Worm (Caenorhabditis elegans) whole organism, L3 larva: ENCODE measurements around the gene R166.2.

ENCODE experiments used
- R02D3.7 ChIP-seq: fragments of 150-350 bp; optimal IDR thresholded peaks from 2 replicates; lab custom pipeline; 2014; ENCODE audit warnings: missing biosample characterization, missing genetic modification characterization
- ZK546.5 ChIP-seq: sonication (generic microtip); optimal IDR thresholded peaks from 2 replicates; lab custom pipeline; 2017; ENCODE audit warnings: missing biosample characterization, missing genetic modification characterization
- aly-2 ChIP-seq: fragments of 150-350 bp; optimal IDR thresholded peaks from 2 replicates; lab custom pipeline; 2014; ENCODE audit warnings: missing biosample characterization, missing genetic modification characterization
- ama-1 ChIP-seq: fragments of 150-350 bp; optimal IDR thresholded peaks from 2 replicates; lab custom pipeline; 2018
- ceh-16 ChIP-seq: sonication (generic microtip); optimal IDR thresholded peaks from 2 replicates; lab custom pipeline; 2017; ENCODE audit warnings: missing biosample characterization, missing genetic modification characterization
- ceh-28 ChIP-seq: fragments of 150-350 bp; optimal IDR thresholded peaks from 2 replicates; lab custom pipeline; 2014; ENCODE audit warnings: missing biosample characterization, missing genetic modification reagents, missing genetic modification characterization
- ceh-82 ChIP-seq: fragments of 150-350 bp; optimal IDR thresholded peaks from 2 replicates; lab custom pipeline; 2014; ENCODE audit warnings: missing biosample characterization, missing genetic modification characterization
- ceh-9 ChIP-seq: sonication (generic microtip); optimal IDR thresholded peaks from 2 replicates; lab custom pipeline; 2018; ENCODE audit warnings: missing biosample characterization, missing genetic modification characterization
- daf-12 ChIP-seq: fragments of 150-350 bp; optimal IDR thresholded peaks from 2 replicates; lab custom pipeline; 2014; ENCODE audit warnings: missing biosample characterization, missing genetic modification reagents, missing genetic modification characterization
- egl-27 ChIP-seq: sonication (generic microtip); optimal IDR thresholded peaks from 4 replicates; lab custom pipeline; 2017; ENCODE audit warnings: missing biosample characterization, missing genetic modification reagents, missing genetic modification characterization
- egl-5 ChIP-seq: fragments of 150-350 bp; optimal IDR thresholded peaks from 2 replicates; lab custom pipeline; 2017; ENCODE audit warnings: missing biosample characterization, missing genetic modification reagents, missing genetic modification characterization, inconsistent platforms
- elt-1 ChIP-seq: fragments of 150-350 bp; optimal IDR thresholded peaks from 2 replicates; lab custom pipeline; 2014; ENCODE audit warnings: missing biosample characterization, missing genetic modification characterization
- elt-2 ChIP-seq: sonication (generic microtip); optimal IDR thresholded peaks from 2 replicates; lab custom pipeline; 2016; ENCODE audit warnings: missing genetic modification reagents, mild to moderate bottlenecking, missing genetic modification characterization, missing compliant biosample characterization
- elt-3 ChIP-seq, 3 experiments: fragments of 150-350 bp in 1 of 3; sonication (generic microtip) in 2 of 3; optimal IDR thresholded peaks; 2 replicates in 2 of 3; 4 replicates in 1 of 3; lab custom pipeline; 2014 to 2017; ENCODE audit warnings: missing biosample characterization in 3 of 3, missing genetic modification characterization in 3 of 3
- eor-1 ChIP-seq, 2 experiments: fragments of 150-350 bp; optimal IDR thresholded peaks; 2 replicates each; lab custom pipeline; 2014 to 2018; ENCODE audit warnings: missing biosample characterization in 2 of 2, missing genetic modification characterization in 2 of 2
- fkh-10 ChIP-seq: sonication (generic microtip); optimal IDR thresholded peaks from 2 replicates; lab custom pipeline; 2017; ENCODE audit warnings: missing biosample characterization, missing genetic modification reagents, missing genetic modification characterization
- fkh-2 ChIP-seq: fragments of 150-350 bp; optimal IDR thresholded peaks from 2 replicates; lab custom pipeline; 2014; ENCODE audit warnings: missing biosample characterization, missing genetic modification reagents, missing genetic modification characterization
- fos-1 ChIP-seq: fragments of 150-350 bp; optimal IDR thresholded peaks from 2 replicates; lab custom pipeline; 2014; ENCODE audit warnings: missing biosample characterization, missing genetic modification characterization
- hmg-11 ChIP-seq: sonication (generic microtip); optimal IDR thresholded peaks from 2 replicates; lab custom pipeline; 2016; ENCODE audit warnings: missing genetic modification characterization, missing compliant biosample characterization
- jun-1 ChIP-seq: fragments of 150-350 bp; optimal IDR thresholded peaks from 2 replicates; lab custom pipeline; 2014; ENCODE audit warnings: missing biosample characterization, missing genetic modification reagents, missing genetic modification characterization
- lin-15B ChIP-seq: fragments of 150-350 bp; optimal IDR thresholded peaks from 2 replicates; lab custom pipeline; 2014; ENCODE audit warnings: missing biosample characterization, missing genetic modification characterization
- lin-39 ChIP-seq: fragments of 150-350 bp; optimal IDR thresholded peaks from 2 replicates; lab custom pipeline; 2018; ENCODE audit warnings: missing biosample characterization, missing genetic modification reagents, missing genetic modification characterization
- lsy-12 ChIP-seq: sonication (generic microtip); optimal IDR thresholded peaks from 2 replicates; lab custom pipeline; 2016; ENCODE audit warnings: mild to moderate bottlenecking, missing genetic modification characterization, missing compliant biosample characterization
- mdl-1 ChIP-seq: fragments of 150-350 bp; optimal IDR thresholded peaks from 2 replicates; lab custom pipeline; 2014; ENCODE audit warnings: missing biosample characterization, missing genetic modification characterization
- nfya-1 ChIP-seq: sonication (generic microtip); optimal IDR thresholded peaks from 2 replicates; lab custom pipeline; 2017; ENCODE audit warnings: missing genetic modification characterization, mild to moderate bottlenecking, missing compliant biosample characterization, antibody characterized with exemption, moderate library complexity; ENCODE audit not compliant: insufficient read depth
- nhr-11 ChIP-seq: fragments of 150-350 bp; optimal IDR thresholded peaks from 2 replicates; lab custom pipeline; 2014; ENCODE audit warnings: missing biosample characterization, missing genetic modification characterization
- nhr-12 ChIP-seq: fragments of 150-350 bp; optimal IDR thresholded peaks from 2 replicates; lab custom pipeline; 2014; ENCODE audit warnings: missing biosample characterization, missing genetic modification characterization
- nhr-23 ChIP-seq: fragments of 150-350 bp; optimal IDR thresholded peaks from 2 replicates; lab custom pipeline; 2014; ENCODE audit warnings: missing biosample characterization, missing genetic modification reagents, missing genetic modification characterization
- nhr-237 ChIP-seq: fragments of 150-350 bp; optimal IDR thresholded peaks from 2 replicates; lab custom pipeline; 2014; ENCODE audit warnings: missing biosample characterization, missing genetic modification characterization
- nhr-25 ChIP-seq: sonication (generic microtip); optimal IDR thresholded peaks from 2 replicates; lab custom pipeline; 2017; ENCODE audit warnings: missing biosample characterization, missing genetic modification characterization
- nhr-28 ChIP-seq: fragments of 150-350 bp; optimal IDR thresholded peaks from 2 replicates; lab custom pipeline; 2014; ENCODE audit warnings: missing biosample characterization, missing genetic modification characterization
- nhr-43 ChIP-seq: sonication (generic microtip); optimal IDR thresholded peaks from 2 replicates; lab custom pipeline; 2016; ENCODE audit warnings: mild to moderate bottlenecking, missing genetic modification characterization, missing compliant biosample characterization; ENCODE audit not compliant: poor library complexity, severe bottlenecking
- nhr-67 ChIP-seq: fragments of 150-350 bp; optimal IDR thresholded peaks from 2 replicates; lab custom pipeline; 2014; ENCODE audit warnings: missing biosample characterization, missing genetic modification characterization
- nhr-76 ChIP-seq: fragments of 150-350 bp; sonication (generic microtip); optimal IDR thresholded peaks from 5 replicates; lab custom pipeline; 2014; ENCODE audit warnings: missing biosample characterization, missing genetic modification characterization
- nhr-77 ChIP-seq: fragments of 150-350 bp; optimal IDR thresholded peaks from 2 replicates; lab custom pipeline; 2014; ENCODE audit warnings: missing biosample characterization, missing genetic modification characterization
- pha-4 ChIP-seq: fragments of 150-350 bp; optimal IDR thresholded peaks from 2 replicates; lab custom pipeline; 2014; ENCODE audit warnings: missing biosample characterization, missing genetic modification reagents, missing genetic modification characterization
- pqm-1 ChIP-seq: fragments of 150-350 bp; optimal IDR thresholded peaks from 2 replicates; lab custom pipeline; 2017; ENCODE audit warnings: missing biosample characterization, missing genetic modification characterization, inconsistent platforms
- sea-2 ChIP-seq: fragments of 150-350 bp; sonication (generic microtip); optimal IDR thresholded peaks from 4 replicates; lab custom pipeline; 2014; ENCODE audit warnings: missing biosample characterization, missing genetic modification reagents, missing genetic modification characterization
- skn-1 ChIP-seq: fragments of 150-350 bp; optimal IDR thresholded peaks from 2 replicates; lab custom pipeline; 2014; ENCODE audit warnings: missing biosample characterization, missing genetic modification characterization
- snpc-4 ChIP-seq: fragments of 150-350 bp; optimal IDR thresholded peaks from 2 replicates; lab custom pipeline; 2014; ENCODE audit warnings: missing biosample characterization, missing genetic modification characterization
- tbx-2 ChIP-seq: sonication (generic microtip); optimal IDR thresholded peaks from 2 replicates; lab custom pipeline; 2016; ENCODE audit warnings: mild to moderate bottlenecking, missing genetic modification characterization, missing compliant biosample characterization
- unc-39 ChIP-seq: sonication (generic microtip); optimal IDR thresholded peaks from 4 replicates; lab custom pipeline; 2017; ENCODE audit warnings: missing biosample characterization, missing genetic modification characterization
- unc-62 ChIP-seq: fragments of 150-350 bp; sonication (generic microtip); optimal IDR thresholded peaks from 4 replicates; lab custom pipeline; 2014; ENCODE audit warnings: missing biosample characterization, missing genetic modification reagents, missing genetic modification characterization
- zag-1 ChIP-seq: fragments of 150-350 bp; optimal IDR thresholded peaks from 2 replicates; lab custom pipeline; 2014; ENCODE audit warnings: missing biosample characterization, missing genetic modification characterization
- ztf-11 ChIP-seq: fragments of 150-350 bp; optimal IDR thresholded peaks from 2 replicates; lab custom pipeline; 2014; ENCODE audit warnings: missing biosample characterization, missing genetic modification characterization
- ztf-4 ChIP-seq: fragments of 150-350 bp; optimal IDR thresholded peaks from 2 replicates; lab custom pipeline; 2014; ENCODE audit warnings: missing biosample characterization, missing genetic modification characterization

R166.2 gene

DNA sequence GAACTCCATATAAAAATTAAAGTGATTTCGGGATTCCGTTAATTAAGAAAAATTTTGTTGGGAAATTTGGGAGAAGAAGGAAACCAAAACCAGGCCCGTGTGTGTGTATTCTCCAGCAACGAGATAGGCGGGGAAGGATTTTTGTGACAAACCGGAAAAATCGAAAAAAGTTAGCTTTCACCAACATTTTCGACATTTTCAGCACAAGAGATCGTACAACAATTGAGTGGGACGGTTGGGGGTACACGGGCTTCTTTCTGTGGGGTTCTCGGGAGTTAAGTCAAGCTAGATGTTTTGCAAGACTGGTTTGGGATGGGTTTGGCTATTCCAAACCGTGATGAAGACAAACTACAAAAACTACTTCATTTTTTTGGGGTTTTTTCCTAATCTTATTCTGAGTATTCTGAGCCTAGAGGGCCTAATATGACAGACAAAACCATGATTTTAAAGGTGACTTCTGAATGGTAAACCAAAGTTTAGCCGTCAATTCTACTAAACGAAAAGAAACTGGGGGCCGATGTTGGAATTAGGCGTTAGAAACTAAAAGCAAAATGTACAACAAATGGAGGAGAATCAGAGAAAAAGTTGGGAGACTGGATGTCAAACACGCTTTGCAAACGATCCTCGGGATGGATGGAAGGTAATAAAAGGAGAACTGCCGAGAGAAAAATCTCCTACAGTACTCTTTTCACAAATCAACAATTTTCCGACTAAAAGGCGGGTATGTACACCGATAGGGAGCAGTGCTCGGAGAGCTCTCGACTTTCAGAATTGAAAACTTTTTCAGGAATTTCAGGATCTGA lies 5.4 kb upstream of the R166.2 start:
- no peak for TF ChIP-seq elt-2 (tag; lab: Kevin White, UChicago)
- no peak for TF ChIP-seq nhr-237 (tag; lab: Kevin White, UChicago)
- TF ChIP-seq unc-39: no peak
- no peak for TF ChIP-seq ceh-28
- TF ChIP-seq nhr-43 (tag; lab: Kevin White, UChicago): peak; percentile 70
- TF ChIP-seq nhr-25 (tag; lab: Kevin White, UChicago): peak; percentile 69
- peak; percentile 62 for TF ChIP-seq ztf-4
- no peak for TF ChIP-seq ceh-82 (tag; lab: Kevin White, UChicago)
- peak; percentile 12 for TF ChIP-seq jun-1 (tag; lab: Kevin White, UChicago)
- TF ChIP-seq eor-1 (tag; optimal IDR thresholded peaks at IDR 0.05; lab: Kevin White, UChicago): no peak
- no peak for TF ChIP-seq nhr-12 (tag; lab: Kevin White, UChicago)
- TF ChIP-seq nhr-11: peak; percentile 1
- TF ChIP-seq nhr-77 (tag; lab: Kevin White, UChicago): no peak
- TF ChIP-seq unc-62: no peak
- TF ChIP-seq lin-39: no peak
- TF ChIP-seq nhr-28 (tag; lab: Kevin White, UChicago): no peak
- no peak for TF ChIP-seq fos-1 (tag; lab: Kevin White, UChicago)
- no peak for TF ChIP-seq skn-1 (tag; lab: Kevin White, UChicago)
- TF ChIP-seq snpc-4: no peak
- no peak for TF ChIP-seq fkh-10
- TF ChIP-seq nhr-23: peak; percentile 50
- no peak for TF ChIP-seq ceh-16 (tag; lab: Kevin White, UChicago)
- TF ChIP-seq lin-15B (tag; lab: Kevin White, UChicago): no peak
- TF ChIP-seq nfya-1 (tag; lab: Kevin White, UChicago): peak; percentile 40
- TF ChIP-seq nhr-76 (tag; lab: Kevin White, UChicago): no peak
- TF ChIP-seq tbx-2: no peak
- no peak for TF ChIP-seq pha-4 (tag; lab: Kevin White, UChicago)
- TF ChIP-seq egl-5 (tag; lab: Kevin White, UChicago): no peak
- peak; percentile 90 for TF ChIP-seq ama-1 (lab: Kevin White, UChicago)

DNA sequence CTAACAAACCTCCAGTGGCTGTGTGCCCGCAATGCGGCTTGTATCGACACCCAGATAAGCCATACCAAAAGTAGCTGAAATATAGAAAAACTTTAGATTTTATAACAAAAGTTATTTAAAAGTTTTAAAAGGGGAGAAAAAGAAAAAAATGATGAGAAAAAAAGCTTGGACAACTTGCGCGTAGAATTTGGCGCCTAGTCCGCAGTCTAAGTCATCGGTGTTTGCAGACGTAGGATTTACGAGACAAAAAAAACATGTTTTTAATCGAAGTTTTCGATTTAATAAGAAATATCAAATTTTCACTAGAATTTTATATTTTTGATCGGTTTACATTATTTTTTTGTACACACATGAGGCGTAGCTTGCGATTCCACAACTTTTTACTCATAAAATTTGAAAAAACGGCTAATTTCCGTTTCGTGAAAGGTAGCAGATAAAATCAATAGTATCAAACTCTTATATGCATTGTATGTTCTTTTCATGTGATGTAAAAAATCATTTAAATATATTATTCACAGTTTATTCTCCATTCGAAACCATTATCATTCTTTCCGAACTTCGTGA lies 4.5 kb upstream of the R166.2 start, which contains the start of gene pro-1:
Gene pro-1 (minus strand): TSS at position 74 of the 564 bp plus-strand sequence.
- peak; percentile 32 for TF ChIP-seq aly-2 (tag; lab: Kevin White, UChicago)
- no peak for TF ChIP-seq elt-1 (tag; lab: Kevin White, UChicago)
- TF ChIP-seq nhr-25 (tag; lab: Kevin White, UChicago): peak; percentile 62
- TF ChIP-seq snpc-4: no peak
- peak; percentile 60 for TF ChIP-seq tbx-2
- TF ChIP-seq egl-5 (tag; lab: Kevin White, UChicago): no peak
- TF ChIP-seq ztf-4: peak; percentile 78
- TF ChIP-seq R02D3.7 (tag; lab: Kevin White, UChicago): peak; percentile 96
- peak; percentile 34 for TF ChIP-seq ceh-28
- TF ChIP-seq daf-12 (tag; lab: Kevin White, UChicago): no peak
- peak; percentile 97 for TF ChIP-seq ama-1 (lab: Kevin White, UChicago)
- peak; percentile 4 for TF ChIP-seq hmg-11 (tag; lab: Kevin White, UChicago)
- no peak for TF ChIP-seq nhr-11
- TF ChIP-seq egl-27 (tag; lab: Kevin White, UChicago): no peak
- peak; percentile 57 for TF ChIP-seq jun-1 (tag; lab: Kevin White, UChicago)
- TF ChIP-seq elt-3 (tag; optimal IDR thresholded peaks at IDR 0.05; lab: Kevin White, UChicago): no peak
- TF ChIP-seq ztf-11: no peak
- peak; percentile 51 for TF ChIP-seq pqm-1 (tag; lab: Kevin White, UChicago)
- TF ChIP-seq nhr-67 (tag; lab: Kevin White, UChicago): no peak
- TF ChIP-seq nhr-28 (tag; lab: Kevin White, UChicago): peak; percentile 29
- TF ChIP-seq nhr-77 (tag; lab: Kevin White, UChicago): no peak
- TF ChIP-seq nhr-43 (tag; lab: Kevin White, UChicago): peak; percentile 79
- TF ChIP-seq fkh-2: no peak
- peak; percentile 56 for TF ChIP-seq elt-2 (tag; lab: Kevin White, UChicago)
- peak; percentile 91 for TF ChIP-seq pha-4 (tag; lab: Kevin White, UChicago)
- TF ChIP-seq eor-1 (tag; optimal IDR thresholded peaks at IDR 0.05; lab: Kevin White, UChicago): no peak
- TF ChIP-seq zag-1 (tag; lab: Kevin White, UChicago): no peak
- no peak for TF ChIP-seq sea-2 (GFP tag; lab: Kevin White, UChicago)
- TF ChIP-seq ceh-9 (tag; lab: Kevin White, UChicago): no peak
- no peak for TF ChIP-seq unc-39
- no peak for TF ChIP-seq mdl-1 (tag; lab: Kevin White, UChicago)
- TF ChIP-seq nfya-1 (tag; lab: Kevin White, UChicago): peak; percentile 66
- TF ChIP-seq fkh-10: no peak
- TF ChIP-seq lsy-12 (tag; lab: Kevin White, UChicago): peak; percentile 95
- no peak for TF ChIP-seq unc-62
- TF ChIP-seq nhr-237 (tag; lab: Kevin White, UChicago): no peak
- peak; percentile 74 for TF ChIP-seq skn-1 (tag; lab: Kevin White, UChicago)
- TF ChIP-seq lin-15B (tag; lab: Kevin White, UChicago): peak; percentile 42
- peak; percentile 79 for TF ChIP-seq nhr-23
- TF ChIP-seq ceh-82 (tag; lab: Kevin White, UChicago): no peak
- TF ChIP-seq ZK546.5 (tag; lab: Kevin White, UChicago): peak; percentile 23
- TF ChIP-seq lin-39: peak; percentile 62
- TF ChIP-seq nhr-12 (tag; lab: Kevin White, UChicago): no peak
